Worm (Caenorhabditis elegans): ENCODE measurements around the gene grl-22.

ce11 chrIII:5427096-5427495, 13.3 kb upstream of the grl-22 start:
- no peak for TF ChIP-seq ztf-29 (GFP tag; IDR thresholded peaks at IDR 0.05)
- TF ChIP-seq klf-2 (GFP tag; conservative IDR thresholded peaks at IDR 0.05): no peak
- no peak for TF ChIP-seq ztf-23 (GFP tag; IDR thresholded peaks at IDR 0.05)
- no peak for TF ChIP-seq T22C8.4 (GFP tag; IDR thresholded peaks at IDR 0.05)
- TF ChIP-seq flt-1 (GFP tag; IDR thresholded peaks at IDR 0.05): no peak
- TF ChIP-seq cog-1 (tag; optimal IDR thresholded peaks at IDR 0.05): no peak
